Worm (Caenorhabditis elegans) whole organism, L3 larva: ENCODE measurements around the gene Y45F10D.14.
A peak's percentile ranks its signal among the peaks of the same experiment; 100 is the strongest.

Experiments used
- R02D3.7 ChIP-seq: fragments of 150-350 bp; optimal IDR thresholded peaks from 2 replicates; lab custom pipeline; 2014; ENCODE audit warnings: missing biosample characterization, missing genetic modification characterization
- ZK546.5 ChIP-seq: sonication (generic microtip); optimal IDR thresholded peaks from 2 replicates; lab custom pipeline; 2017; ENCODE audit warnings: missing biosample characterization, missing genetic modification characterization
- aly-2 ChIP-seq: fragments of 150-350 bp; optimal IDR thresholded peaks from 2 replicates; lab custom pipeline; 2014; ENCODE audit warnings: missing biosample characterization, missing genetic modification characterization
- ama-1 ChIP-seq: fragments of 150-350 bp; optimal IDR thresholded peaks from 2 replicates; lab custom pipeline; 2018
- ceh-16 ChIP-seq: sonication (generic microtip); optimal IDR thresholded peaks from 2 replicates; lab custom pipeline; 2017; ENCODE audit warnings: missing biosample characterization, missing genetic modification characterization
- ceh-28 ChIP-seq: fragments of 150-350 bp; optimal IDR thresholded peaks from 2 replicates; lab custom pipeline; 2014; ENCODE audit warnings: missing biosample characterization, missing genetic modification reagents, missing genetic modification characterization
- ceh-82 ChIP-seq: fragments of 150-350 bp; optimal IDR thresholded peaks from 2 replicates; lab custom pipeline; 2014; ENCODE audit warnings: missing biosample characterization, missing genetic modification characterization
- ceh-9 ChIP-seq: sonication (generic microtip); optimal IDR thresholded peaks from 2 replicates; lab custom pipeline; 2018; ENCODE audit warnings: missing biosample characterization, missing genetic modification characterization
- daf-12 ChIP-seq: fragments of 150-350 bp; optimal IDR thresholded peaks from 2 replicates; lab custom pipeline; 2014; ENCODE audit warnings: missing biosample characterization, missing genetic modification reagents, missing genetic modification characterization
- egl-27 ChIP-seq: sonication (generic microtip); optimal IDR thresholded peaks from 4 replicates; lab custom pipeline; 2017; ENCODE audit warnings: missing biosample characterization, missing genetic modification reagents, missing genetic modification characterization
- elt-1 ChIP-seq: fragments of 150-350 bp; optimal IDR thresholded peaks from 2 replicates; lab custom pipeline; 2014; ENCODE audit warnings: missing biosample characterization, missing genetic modification characterization
- elt-2 ChIP-seq: sonication (generic microtip); optimal IDR thresholded peaks from 2 replicates; lab custom pipeline; 2016; ENCODE audit warnings: missing genetic modification reagents, mild to moderate bottlenecking, missing genetic modification characterization, missing compliant biosample characterization
- elt-3 ChIP-seq, 3 experiments: fragments of 150-350 bp in 1 of 3; sonication (generic microtip) in 2 of 3; optimal IDR thresholded peaks; 2 replicates in 2 of 3; 4 replicates in 1 of 3; lab custom pipeline; 2014 to 2017; ENCODE audit warnings: missing biosample characterization in 3 of 3, missing genetic modification characterization in 3 of 3
- eor-1 ChIP-seq, 2 experiments: fragments of 150-350 bp; optimal IDR thresholded peaks; 2 replicates each; lab custom pipeline; 2014 to 2018; ENCODE audit warnings: missing biosample characterization in 2 of 2, missing genetic modification characterization in 2 of 2
- fkh-10 ChIP-seq: sonication (generic microtip); optimal IDR thresholded peaks from 2 replicates; lab custom pipeline; 2017; ENCODE audit warnings: missing biosample characterization, missing genetic modification reagents, missing genetic modification characterization
- fkh-2 ChIP-seq: fragments of 150-350 bp; optimal IDR thresholded peaks from 2 replicates; lab custom pipeline; 2014; ENCODE audit warnings: missing biosample characterization, missing genetic modification reagents, missing genetic modification characterization
- fos-1 ChIP-seq: fragments of 150-350 bp; optimal IDR thresholded peaks from 2 replicates; lab custom pipeline; 2014; ENCODE audit warnings: missing biosample characterization, missing genetic modification characterization
- hmg-11 ChIP-seq: sonication (generic microtip); optimal IDR thresholded peaks from 2 replicates; lab custom pipeline; 2016; ENCODE audit warnings: missing genetic modification characterization, missing compliant biosample characterization
- lin-15B ChIP-seq: fragments of 150-350 bp; optimal IDR thresholded peaks from 2 replicates; lab custom pipeline; 2014; ENCODE audit warnings: missing biosample characterization, missing genetic modification characterization
- lin-39 ChIP-seq: fragments of 150-350 bp; optimal IDR thresholded peaks from 2 replicates; lab custom pipeline; 2018; ENCODE audit warnings: missing biosample characterization, missing genetic modification reagents, missing genetic modification characterization
- lsy-12 ChIP-seq: sonication (generic microtip); optimal IDR thresholded peaks from 2 replicates; lab custom pipeline; 2016; ENCODE audit warnings: mild to moderate bottlenecking, missing genetic modification characterization, missing compliant biosample characterization
- mdl-1 ChIP-seq: fragments of 150-350 bp; optimal IDR thresholded peaks from 2 replicates; lab custom pipeline; 2014; ENCODE audit warnings: missing biosample characterization, missing genetic modification characterization
- mml-1 ChIP-seq: fragments of 150-350 bp; sonication (generic microtip); optimal IDR thresholded peaks from 3 replicates; lab custom pipeline; 2014; ENCODE audit warnings: missing biosample characterization, missing genetic modification characterization
- nfya-1 ChIP-seq: sonication (generic microtip); optimal IDR thresholded peaks from 2 replicates; lab custom pipeline; 2017; ENCODE audit warnings: missing genetic modification characterization, mild to moderate bottlenecking, missing compliant biosample characterization, antibody characterized with exemption, moderate library complexity; ENCODE audit not compliant: insufficient read depth
- nhr-11 ChIP-seq: fragments of 150-350 bp; optimal IDR thresholded peaks from 2 replicates; lab custom pipeline; 2014; ENCODE audit warnings: missing biosample characterization, missing genetic modification characterization
- nhr-12 ChIP-seq: fragments of 150-350 bp; optimal IDR thresholded peaks from 2 replicates; lab custom pipeline; 2014; ENCODE audit warnings: missing biosample characterization, missing genetic modification characterization
- nhr-23 ChIP-seq: fragments of 150-350 bp; optimal IDR thresholded peaks from 2 replicates; lab custom pipeline; 2014; ENCODE audit warnings: missing biosample characterization, missing genetic modification reagents, missing genetic modification characterization
- nhr-237 ChIP-seq: fragments of 150-350 bp; optimal IDR thresholded peaks from 2 replicates; lab custom pipeline; 2014; ENCODE audit warnings: missing biosample characterization, missing genetic modification characterization
- nhr-25 ChIP-seq: sonication (generic microtip); optimal IDR thresholded peaks from 2 replicates; lab custom pipeline; 2017; ENCODE audit warnings: missing biosample characterization, missing genetic modification characterization
- nhr-43 ChIP-seq: sonication (generic microtip); optimal IDR thresholded peaks from 2 replicates; lab custom pipeline; 2016; ENCODE audit warnings: mild to moderate bottlenecking, missing genetic modification characterization, missing compliant biosample characterization; ENCODE audit not compliant: poor library complexity, severe bottlenecking
- nhr-76 ChIP-seq: fragments of 150-350 bp; sonication (generic microtip); optimal IDR thresholded peaks from 5 replicates; lab custom pipeline; 2014; ENCODE audit warnings: missing biosample characterization, missing genetic modification characterization
- nhr-77 ChIP-seq: fragments of 150-350 bp; optimal IDR thresholded peaks from 2 replicates; lab custom pipeline; 2014; ENCODE audit warnings: missing biosample characterization, missing genetic modification characterization
- pha-4 ChIP-seq: fragments of 150-350 bp; optimal IDR thresholded peaks from 2 replicates; lab custom pipeline; 2014; ENCODE audit warnings: missing biosample characterization, missing genetic modification reagents, missing genetic modification characterization
- sea-2 ChIP-seq: fragments of 150-350 bp; sonication (generic microtip); optimal IDR thresholded peaks from 4 replicates; lab custom pipeline; 2014; ENCODE audit warnings: missing biosample characterization, missing genetic modification reagents, missing genetic modification characterization
- skn-1 ChIP-seq: fragments of 150-350 bp; optimal IDR thresholded peaks from 2 replicates; lab custom pipeline; 2014; ENCODE audit warnings: missing biosample characterization, missing genetic modification characterization
- snpc-4 ChIP-seq: fragments of 150-350 bp; optimal IDR thresholded peaks from 2 replicates; lab custom pipeline; 2014; ENCODE audit warnings: missing biosample characterization, missing genetic modification characterization
- tbx-2 ChIP-seq: sonication (generic microtip); optimal IDR thresholded peaks from 2 replicates; lab custom pipeline; 2016; ENCODE audit warnings: mild to moderate bottlenecking, missing genetic modification characterization, missing compliant biosample characterization
- unc-39 ChIP-seq: sonication (generic microtip); optimal IDR thresholded peaks from 4 replicates; lab custom pipeline; 2017; ENCODE audit warnings: missing biosample characterization, missing genetic modification characterization
- zag-1 ChIP-seq: fragments of 150-350 bp; optimal IDR thresholded peaks from 2 replicates; lab custom pipeline; 2014; ENCODE audit warnings: missing biosample characterization, missing genetic modification characterization
- ztf-11 ChIP-seq: fragments of 150-350 bp; optimal IDR thresholded peaks from 2 replicates; lab custom pipeline; 2014; ENCODE audit warnings: missing biosample characterization, missing genetic modification characterization

The Y45F10D.14 gene

DNA sequence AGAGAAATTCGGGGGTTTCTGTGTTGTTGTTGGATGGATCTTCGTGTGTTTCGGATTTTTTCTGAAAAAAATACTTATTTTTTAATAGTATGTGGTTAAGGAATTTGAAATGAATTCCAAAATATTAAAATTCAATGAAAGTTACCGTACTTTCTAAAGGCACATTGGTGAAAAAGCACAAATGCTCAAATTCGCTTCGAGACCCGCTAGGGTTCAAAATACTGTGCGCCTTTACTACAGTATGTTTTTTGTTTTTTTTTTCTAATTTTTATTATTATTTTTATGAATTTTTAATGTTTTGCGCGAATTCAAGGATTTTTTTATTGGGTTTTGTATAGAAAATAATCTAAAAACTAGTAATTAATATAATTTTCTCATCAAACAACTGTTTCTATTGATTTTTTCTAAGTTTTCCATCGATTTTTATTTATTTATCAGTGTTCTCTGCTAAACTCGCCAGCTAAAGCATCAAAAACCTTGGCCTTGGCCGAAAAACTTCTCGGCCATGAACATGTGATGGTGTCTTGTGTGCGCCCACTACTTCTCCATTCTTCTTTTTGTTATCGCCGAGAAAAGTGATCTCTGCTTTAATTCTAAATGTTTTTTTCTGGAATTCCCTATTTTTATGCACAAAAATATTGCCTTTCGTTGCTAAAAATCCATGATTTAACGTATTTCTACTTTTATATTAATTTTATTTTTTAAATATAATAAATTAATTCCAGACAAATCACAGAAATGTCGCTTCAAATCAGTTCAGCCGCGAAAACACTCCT lies 24.2 kb downstream of the Y45F10D.14 start, which contains the start of gene iscu-1:
TSS of gene iscu-1 (plus strand) at position 726 of the 776 bp plus-strand sequence.
- TF ChIP-seq hmg-11 (peak; percentile 30), nfya-1 (tag; lab: Kevin White, UChicago) (peak; percentile 77), unc-39 (tag; lab: Kevin White, UChicago) (no peak), lin-15B (tag; lab: Kevin White, UChicago) (peak; percentile 77), ZK546.5 (tag; lab: Kevin White, UChicago) (no peak), snpc-4 (tag; lab: Kevin White, UChicago) (no peak), elt-2 (peak; percentile 51), nhr-25 (tag; lab: Kevin White, UChicago) (peak; percentile 20), tbx-2 (tag; lab: Kevin White, UChicago) (no peak), pha-4 (tag; lab: Kevin White, UChicago) (peak; percentile 62), nhr-76 (tag; lab: Kevin White, UChicago) (no peak), nhr-23 (tag; lab: Kevin White, UChicago) (peak; percentile 22), zag-1 (tag; lab: Kevin White, UChicago) (no peak), ama-1 (lab: Kevin White, UChicago) (peak; percentile 30), daf-12 (no peak), lin-39 (no peak), R02D3.7 (no peak), ceh-28 (tag; lab: Kevin White, UChicago) (peak; percentile 45)

- TF ChIP-seq egl-27 (tag; lab: Kevin White, UChicago), result no peak
- TF ChIP-seq ceh-9 (tag; lab: Kevin White, UChicago), result no peak
- no peak for TF ChIP-seq zag-1 (tag; lab: Kevin White, UChicago)
- TF ChIP-seq fkh-10 (GFP tag; lab: Kevin White, UChicago), result no peak
- no peak for TF ChIP-seq lsy-12 (tag; lab: Kevin White, UChicago)
- no peak for TF ChIP-seq nhr-23 (tag; lab: Kevin White, UChicago)
- TF ChIP-seq mdl-1 (tag; lab: Kevin White, UChicago), result no peak
- TF ChIP-seq skn-1 (tag; lab: Kevin White, UChicago), result no peak
- no peak for TF ChIP-seq unc-39 (tag; lab: Kevin White, UChicago)
- no peak for TF ChIP-seq nhr-237 (tag; lab: Kevin White, UChicago)
- no peak for TF ChIP-seq nfya-1 (tag; lab: Kevin White, UChicago)
- TF ChIP-seq mml-1, result no peak
- TF ChIP-seq ceh-28 (tag; lab: Kevin White, UChicago), result no peak
- no peak for TF ChIP-seq nhr-25 (tag; lab: Kevin White, UChicago)
- TF ChIP-seq R02D3.7, result no peak
- TF ChIP-seq fkh-2 (tag; lab: Kevin White, UChicago), result no peak
- TF ChIP-seq nhr-77 (tag; lab: Kevin White, UChicago), result no peak
- no peak for TF ChIP-seq eor-1 (tag; optimal IDR thresholded peaks at IDR 0.05; lab: Kevin White, UChicago)
Observed at ce11 chrIV:13782319-13782718, 25.3 kb downstream of the Y45F10D.14 start.

DNA sequence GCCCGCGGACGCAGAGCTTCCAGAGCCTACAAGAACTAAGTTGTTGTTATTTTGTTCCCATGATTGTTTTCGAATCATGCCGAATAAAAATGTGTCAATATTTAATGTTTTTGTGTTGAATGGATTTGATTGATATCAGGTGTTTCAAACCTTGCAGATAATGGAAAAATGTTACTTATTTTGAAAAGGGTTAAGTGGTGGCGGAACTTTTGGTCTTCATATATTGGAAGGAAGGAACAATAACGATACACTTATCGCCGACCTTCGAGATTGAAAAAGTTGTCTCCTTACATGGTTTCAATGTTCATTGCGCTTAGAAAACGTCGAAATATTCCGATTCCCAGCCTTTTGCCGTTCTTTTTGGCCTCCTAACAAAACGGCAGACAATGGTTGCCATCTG lies 28.9 kb downstream of the Y45F10D.14 start, which contains the start of gene gly-10:
TSS of gene gly-10 (plus strand) at position 387 of the 400 bp plus-strand sequence.
- TF ChIP-seq mml-1 (no peak), eor-1 (tag; optimal IDR thresholded peaks at IDR 0.05; lab: Kevin White, UChicago) (no peak), aly-2 (tag; lab: Kevin White, UChicago) (no peak), hmg-11 (no peak), nhr-77 (tag; lab: Kevin White, UChicago) (no peak), ama-1 (lab: Kevin White, UChicago) (no peak), fos-1 (no peak), sea-2 (GFP tag; lab: Kevin White, UChicago) (no peak), ceh-82 (tag; lab: Kevin White, UChicago) (no peak)
- TF ChIP-seq, all 47 proteins: peak for 0

DNA sequence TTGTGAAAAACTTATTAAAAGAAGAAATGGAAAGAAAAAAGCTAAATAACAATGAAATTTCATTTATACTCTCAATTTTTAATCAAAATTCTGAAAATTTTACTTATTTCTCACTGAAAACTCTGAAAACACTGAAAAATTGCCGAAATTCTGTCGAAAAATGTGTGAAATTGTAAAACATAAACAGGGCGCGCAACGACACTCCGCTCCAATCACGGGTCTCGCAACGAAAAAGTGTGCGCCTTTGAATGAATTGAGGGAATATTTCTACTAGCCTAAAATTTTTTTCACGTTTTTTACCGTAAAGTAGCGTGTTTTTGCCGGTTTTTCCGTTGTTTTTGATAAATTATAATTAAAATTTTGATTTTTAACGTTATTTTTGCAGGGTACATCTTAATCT lies 30.1 kb downstream of the Y45F10D.14 start, which contains the start of gene rpl-18:
TSS of gene rpl-18 (plus strand) at position 386 of the 400 bp plus-strand sequence.
- TF ChIP-seq ceh-28 (tag; lab: Kevin White, UChicago) (peak; percentile 6), nhr-25 (tag; lab: Kevin White, UChicago) (peak; percentile 73), zag-1 (tag; lab: Kevin White, UChicago) (no peak), egl-27 (tag; lab: Kevin White, UChicago) (no peak), ceh-16 (tag; lab: Kevin White, UChicago) (no peak), nhr-11 (tag; lab: Kevin White, UChicago) (no peak), fos-1 (no peak), pha-4 (tag; lab: Kevin White, UChicago) (peak; percentile 95), nfya-1 (tag; lab: Kevin White, UChicago) (peak; percentile 89), fkh-10 (GFP tag; lab: Kevin White, UChicago) (no peak), fkh-2 (tag; lab: Kevin White, UChicago) (no peak), elt-3 (tag; optimal IDR thresholded peaks at IDR 0.05; lab: Kevin White, UChicago) (no peak), ztf-11 (no peak), sea-2 (GFP tag; lab: Kevin White, UChicago) (no peak), hmg-11 (peak; percentile 48), nhr-237 (tag; lab: Kevin White, UChicago) (no peak), ceh-82 (tag; lab: Kevin White, UChicago) (no peak), eor-1 (tag; optimal IDR thresholded peaks at IDR 0.05; lab: Kevin White, UChicago) (no peak), daf-12 (no peak), lin-39 (peak; percentile 85), lsy-12 (tag; lab: Kevin White, UChicago) (no peak), nhr-23 (tag; lab: Kevin White, UChicago) (peak; percentile 80), elt-1 (tag; lab: Kevin White, UChicago) (no peak), unc-39 (tag; lab: Kevin White, UChicago) (no peak), nhr-76 (tag; lab: Kevin White, UChicago) (no peak), nhr-43 (tag; lab: Kevin White, UChicago) (no peak), tbx-2 (tag; lab: Kevin White, UChicago) (no peak), nhr-12 (tag; lab: Kevin White, UChicago) (no peak), nhr-77 (tag; lab: Kevin White, UChicago) (no peak)
